Worm (Caenorhabditis elegans): Measurements from ENCODE around the gene trh-1.

trh-1 gene

ce11 chrIV:17333542-17334281, 34.7 kb upstream of the trh-1 start, which contains the start of gene C49C3.15 (continued):
- TF ChIP-seq nhr-77 (tag; optimal IDR thresholded peaks at IDR 0.05) (no peak), T26A8.4 (GFP tag; IDR thresholded peaks at IDR 0.05) (no peak), ztf-7 (tag; optimal IDR thresholded peaks at IDR 0.05) (no peak), zfp-3 (GFP tag; conservative IDR thresholded peaks at IDR 0.05) (no peak), arid-1 (GFP tag; conservative IDR thresholded peaks at IDR 0.05) (no peak), lin-29 (GFP tag; IDR thresholded peaks at IDR 0.05) (no peak), nhr-10 (tag; optimal IDR thresholded peaks at IDR 0.05) (no peak), hlh-30 (tag; optimal IDR thresholded peaks at IDR 0.05; ENCODE audit: insufficient read depth) (peak; percentile 96), F10B5.3 (tag; optimal IDR thresholded peaks at IDR 0.05) (no peak), nhr-42 (GFP tag; IDR thresholded peaks at IDR 0.05) (no peak), dpl-1 (GFP tag; optimal IDR thresholded peaks at IDR 0.05) (no peak), lir-3 (tag; optimal IDR thresholded peaks at IDR 0.05) (no peak), attf-4 (tag; optimal IDR thresholded peaks at IDR 0.05) (no peak), aha-1 (tag) (no peak), zip-11 (GFP tag; IDR thresholded peaks at IDR 0.05) (no peak), rbr-2 (tag; optimal IDR thresholded peaks at IDR 0.05) (peak; percentile 10), zag-1 (tag; optimal IDR thresholded peaks at IDR 0.05) (no peak), jun-1 (tag; optimal IDR thresholded peaks at IDR 0.05) (no peak), F49E8.2 (tag; optimal IDR thresholded peaks at IDR 0.05; ENCODE audit: borderline replicate concordance) (no peak), madf-5 (GFP tag; IDR thresholded peaks at IDR 0.05) (no peak), ceh-82 (tag; optimal IDR thresholded peaks at IDR 0.05) (no peak), D1046.2 (GFP tag; IDR thresholded peaks at IDR 0.05) (no peak), pha-4 (GFP tag; IDR thresholded peaks at IDR 0.05) (no peak), pha-4 (tag; optimal IDR thresholded peaks at IDR 0.05) (no peak), daf-16 (GFP tag; optimal IDR thresholded peaks at IDR 0.05) (no peak), daf-16 (tag; optimal IDR thresholded peaks at IDR 0.05) (peak; percentile 23), dmd-9 (GFP tag; IDR thresholded peaks at IDR 0.05) (no peak), snpc-4 (tag; optimal IDR thresholded peaks at IDR 0.05) (no peak), mep-1 (tag; optimal IDR thresholded peaks at IDR 0.05) (peak; percentile 42), dmd-6 (GFP tag; IDR thresholded peaks at IDR 0.05) (no peak), daf-8 (GFP tag; IDR thresholded peaks at IDR 0.05) (no peak), hlh-11 (tag; optimal IDR thresholded peaks at IDR 0.05) (peak; percentile 28), zip-2 (tag; optimal IDR thresholded peaks at IDR 0.05) (no peak), ctbp-1 (GFP tag; IDR thresholded peaks at IDR 0.05) (no peak), daf-19 (GFP tag; conservative IDR thresholded peaks at IDR 0.05) (no peak), spr-1 (tag; optimal IDR thresholded peaks at IDR 0.05) (no peak), F44E2.7 (GFP tag; IDR thresholded peaks at IDR 0.05) (no peak), ceh-44 (GFP tag; IDR thresholded peaks at IDR 0.05) (no peak), nhr-25 (tag; optimal IDR thresholded peaks at IDR 0.05; ENCODE audit: borderline replicate concordance, insufficient read depth) (no peak), zfp-2 (tag; optimal IDR thresholded peaks at IDR 0.05) (no peak), nhr-111 (GFP tag; optimal IDR thresholded peaks at IDR 0.05) (no peak), F37D6.2 (tag; optimal IDR thresholded peaks at IDR 0.05) (no peak), lin-39 (tag; optimal IDR thresholded peaks at IDR 0.05) (no peak), egl-27 (tag; optimal IDR thresholded peaks at IDR 0.05) (no peak), Y48G9A.11 (GFP tag; IDR thresholded peaks at IDR 0.05) (no peak), dve-1 (tag; optimal IDR thresholded peaks at IDR 0.05; ENCODE audit: insufficient read depth) (peak; percentile 45), nhr-76 (tag; optimal IDR thresholded peaks at IDR 0.05) (no peak), ceh-20 (GFP tag; IDR thresholded peaks at IDR 0.05) (no peak), hmg-1.1 (GFP tag; IDR thresholded peaks at IDR 0.05) (0 out of 2 replicates have a peak, but pooled peaks have one; percentile 8), cey-2 (tag; optimal IDR thresholded peaks at IDR 0.05; ENCODE audit: borderline replicate concordance, insufficient read depth) (no peak), set-16 (GFP tag; IDR thresholded peaks at IDR 0.05) (no peak)
